Worm (Caenorhabditis elegans): ENCODE data around the gene C06H5.14.

Gene C06H5.14

ce11 chrV:17947266-17947665 lies 43.3 kb downstream of the C06H5.14 start:
- no peak for TF ChIP-seq ceh-48 (tag; optimal IDR thresholded peaks at IDR 0.05)
- no peak for TF ChIP-seq madf-2 (tag; optimal IDR thresholded peaks at IDR 0.05)
- TF ChIP-seq pha-4 (tag; optimal IDR thresholded peaks at IDR 0.05) = no peak
- no peak for TF ChIP-seq ceh-24 (tag; optimal IDR thresholded peaks at IDR 0.05)
- no peak for TF ChIP-seq fkh-6 (tag; optimal IDR thresholded peaks at IDR 0.05)
- no peak for TF ChIP-seq npax-4 (tag; optimal IDR thresholded peaks at IDR 0.05)
- no peak for TF ChIP-seq elt-4 (tag; optimal IDR thresholded peaks at IDR 0.05)
- no peak for TF ChIP-seq unc-42 (tag; optimal IDR thresholded peaks at IDR 0.05)
- TF ChIP-seq ceh-18 (tag; optimal IDR thresholded peaks at IDR 0.05) = no peak
- no peak for TF ChIP-seq syd-9 (tag; optimal IDR thresholded peaks at IDR 0.05)
- no peak for TF ChIP-seq hlh-6 (tag; optimal IDR thresholded peaks at IDR 0.05)
- no peak for TF ChIP-seq dve-1 (tag; optimal IDR thresholded peaks at IDR 0.05)
- TF ChIP-seq ceh-30 (tag; optimal IDR thresholded peaks at IDR 0.05) = no peak
- TF ChIP-seq sdc-2 (tag; optimal IDR thresholded peaks at IDR 0.05) = no peak
- TF ChIP-seq ceh-22 (tag; optimal IDR thresholded peaks at IDR 0.05) = no peak
- no peak for TF ChIP-seq ceh-19 (GFP tag; optimal IDR thresholded peaks at IDR 0.05)
- no peak for TF ChIP-seq hlh-13 (GFP tag; optimal IDR thresholded peaks at IDR 0.05)
- no peak for TF ChIP-seq sox-4 (tag; optimal IDR thresholded peaks at IDR 0.05)
- TF ChIP-seq eyg-1 (tag; optimal IDR thresholded peaks at IDR 0.05) = no peak
- no peak for TF ChIP-seq dmd-4 (tag; optimal IDR thresholded peaks at IDR 0.05; ENCODE audit: borderline replicate concordance)

- no peak for TF ChIP-seq ceh-2 (tag; optimal IDR thresholded peaks at IDR 0.05)
- no peak for TF ChIP-seq madf-2 (tag; optimal IDR thresholded peaks at IDR 0.05)
- TF ChIP-seq elt-4 (tag; optimal IDR thresholded peaks at IDR 0.05) = no peak
- TF ChIP-seq fkh-6 (tag; optimal IDR thresholded peaks at IDR 0.05) = no peak
- no peak for TF ChIP-seq ceh-14 (tag; optimal IDR thresholded peaks at IDR 0.05)
- TF ChIP-seq ets-4 (tag; optimal IDR thresholded peaks at IDR 0.05) = no peak
- no peak for TF ChIP-seq sox-4 (tag; optimal IDR thresholded peaks at IDR 0.05)
- TF ChIP-seq ztf-16 (tag; optimal IDR thresholded peaks at IDR 0.05) = no peak
- no peak for TF ChIP-seq eyg-1 (tag; optimal IDR thresholded peaks at IDR 0.05)
- no peak for TF ChIP-seq ttx-3 (tag; optimal IDR thresholded peaks at IDR 0.05)
- TF ChIP-seq gmeb-2 (tag; optimal IDR thresholded peaks at IDR 0.05) = no peak
- no peak for TF ChIP-seq elt-2 (tag; optimal IDR thresholded peaks at IDR 0.05)
- TF ChIP-seq pag-3 (tag; optimal IDR thresholded peaks at IDR 0.05; ENCODE audit: borderline replicate concordance) = no peak
- TF ChIP-seq fax-1 (tag; optimal IDR thresholded peaks at IDR 0.05) = no peak
- TF ChIP-seq dve-1 (tag; optimal IDR thresholded peaks at IDR 0.05) = no peak
- TF ChIP-seq F13H6.1 (tag; optimal IDR thresholded peaks at IDR 0.05) = no peak
- TF ChIP-seq hlh-13 (GFP tag; optimal IDR thresholded peaks at IDR 0.05) = no peak
- no peak for TF ChIP-seq unc-3 (GFP tag; conservative IDR thresholded peaks at IDR 0.05)
- TF ChIP-seq unc-3 (tag; optimal IDR thresholded peaks at IDR 0.05) = no peak
Measured at ce11 chrV:17948036-17948691, 44.2 kb downstream of the C06H5.14 start.

ce11 chrV:17949093-17949492 lies 45.2 kb downstream of the C06H5.14 start, which contains the start of gene dpy-21:
dpy-21 (minus strand) TSS chrV:17949193.
- TF ChIP-seq dmd-4 (tag; optimal IDR thresholded peaks at IDR 0.05; ENCODE audit: borderline replicate concordance) (no peak), ceh-6 (GFP tag; optimal IDR thresholded peaks at IDR 0.05) (no peak), C08G9.2 (tag; optimal IDR thresholded peaks at IDR 0.05) (no peak), ama-1 (optimal IDR thresholded peaks at IDR 0.05) (no peak), npax-4 (tag; optimal IDR thresholded peaks at IDR 0.05) (no peak), ceh-24 (tag; optimal IDR thresholded peaks at IDR 0.05) (no peak), ceh-34 (tag; optimal IDR thresholded peaks at IDR 0.05) (no peak), hlh-30 (tag; optimal IDR thresholded peaks at IDR 0.05; ENCODE audit: insufficient read depth) (no peak), dve-1 (tag; optimal IDR thresholded peaks at IDR 0.05) (no peak), ceh-31 (tag; optimal IDR thresholded peaks at IDR 0.05) (no peak), ceh-19 (GFP tag; optimal IDR thresholded peaks at IDR 0.05) (no peak), che-1 (tag; optimal IDR thresholded peaks at IDR 0.05) (no peak), K02D7.2 (tag; optimal IDR thresholded peaks at IDR 0.05) (no peak), ref-2 (tag; optimal IDR thresholded peaks at IDR 0.05) (no peak), sox-4 (tag; optimal IDR thresholded peaks at IDR 0.05) (no peak), fkh-10 (GFP tag; optimal IDR thresholded peaks at IDR 0.05) (no peak), fax-1 (tag; optimal IDR thresholded peaks at IDR 0.05) (no peak), rnt-1 (tag; optimal IDR thresholded peaks at IDR 0.05) (no peak), pqm-1 (tag; optimal IDR thresholded peaks at IDR 0.05) (no peak)

Data from whole organism, late embryonic.